Fruit fly (Drosophila melanogaster): ENCODE data around the gene ds.

Gene ds

DNA sequence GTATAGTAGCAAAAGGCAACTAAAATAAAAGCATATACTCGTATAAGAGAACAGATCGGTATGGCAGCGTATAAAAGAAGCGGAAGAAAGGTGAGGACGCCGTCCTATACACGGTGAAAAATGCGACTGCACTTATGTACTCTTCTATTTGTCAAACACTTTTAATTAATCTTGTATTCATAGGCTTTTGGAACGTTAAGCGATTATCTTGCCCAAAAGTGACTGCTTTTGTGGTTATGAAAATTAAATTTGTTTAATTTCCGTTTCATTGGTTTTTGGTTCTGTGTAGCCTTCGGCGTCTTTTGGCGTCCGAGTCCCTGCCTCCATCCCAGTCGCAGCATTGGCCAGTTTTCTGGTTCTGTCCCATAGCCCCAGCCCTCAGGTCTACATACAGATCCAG is 44.0 kb downstream of the ds start (continued):
- TF ChIP-seq esn (GFP tag; optimal IDR thresholded peaks at IDR 0.05) (peak; percentile 88), Hr39 (GFP tag; optimal IDR thresholded peaks at IDR 0.05) (peak; percentile 83), CG11762 (GFP tag; optimal IDR thresholded peaks at IDR 0.05; ENCODE audit: insufficient read depth) (peak; percentile 79), CG8632 (GFP tag; optimal IDR thresholded peaks at IDR 0.05) (peak; percentile 80), CG6792 (GFP tag; optimal IDR thresholded peaks at IDR 0.05) (peak; percentile 87), CG15336 (GFP tag; IDR thresholded peaks at IDR 0.05) (no peak), CG11902 (GFP tag; optimal IDR thresholded peaks at IDR 0.05) (peak; percentile 77), CG6808 (GFP tag; optimal IDR thresholded peaks at IDR 0.05) (peak; percentile 93), Ets21C (GFP tag; optimal IDR thresholded peaks at IDR 0.05) (peak; percentile 73), CG8319 (GFP tag; optimal IDR thresholded peaks at IDR 0.05) (peak; percentile 74), Hr38 (GFP tag; optimal IDR thresholded peaks at IDR 0.05) (no peak), CG11294 (GFP tag; IDR thresholded peaks at IDR 0.05) (0 out of 2 replicates have a peak, but pooled peaks have one; percentile 7), CG10669 (GFP tag; optimal IDR thresholded peaks at IDR 0.05) (peak; percentile 93), net (GFP tag; optimal IDR thresholded peaks at IDR 0.05) (peak; percentile 72), Sox14 (GFP tag; optimal IDR thresholded peaks at IDR 0.05) (peak; percentile 89), Hr4 (GFP tag; optimal IDR thresholded peaks at IDR 0.05) (peak; percentile 22), achi (GFP tag; optimal IDR thresholded peaks at IDR 0.05) (peak; percentile 86), CG32006 (GFP tag; optimal IDR thresholded peaks at IDR 0.05) (no peak), CG6276 (GFP tag; optimal IDR thresholded peaks at IDR 0.05) (no peak), fkh (GFP tag; optimal IDR thresholded peaks at IDR 0.05) (no peak), CG6854 (GFP tag; optimal IDR thresholded peaks at IDR 0.05) (peak; percentile 66), Eip78C (GFP tag) (peak; percentile 97), CG1621 (tag; optimal IDR thresholded peaks at IDR 0.05) (peak; percentile 92)

DNA sequence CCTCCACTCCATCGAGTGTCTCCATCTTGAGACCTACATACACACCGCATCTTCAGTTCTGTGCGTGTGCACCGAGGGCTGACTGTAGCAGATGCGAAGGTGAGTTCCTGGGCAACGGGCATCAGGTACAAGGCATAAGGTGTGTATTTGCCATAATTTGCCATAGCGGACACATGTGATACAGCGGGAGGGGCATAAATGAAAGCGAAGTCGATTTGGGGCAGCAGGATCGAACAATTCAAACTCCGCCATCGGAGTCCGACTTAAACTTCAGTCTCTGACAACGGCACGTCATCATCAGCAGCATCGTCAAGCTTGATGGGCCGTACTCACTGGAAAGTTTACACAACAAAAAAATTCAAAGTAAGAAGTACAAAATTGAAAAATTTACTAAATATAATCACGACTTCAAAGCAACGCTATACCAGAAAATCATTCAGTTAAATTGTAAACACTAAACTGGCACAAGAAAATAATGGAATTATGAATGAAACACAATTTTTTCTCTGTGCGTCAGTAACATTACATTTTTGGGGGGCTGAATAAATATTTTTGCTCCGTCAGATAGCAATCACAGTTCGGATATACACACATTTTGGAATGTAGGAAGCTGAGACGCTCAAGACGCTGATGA is 45.7 kb downstream of the ds start:
- TF ChIP-seq CG4318 (GFP tag; optimal IDR thresholded peaks at IDR 0.05), result peak; percentile 2
- peak; percentile 80 for TF ChIP-seq CG10669 (GFP tag; optimal IDR thresholded peaks at IDR 0.05)
- TF ChIP-seq CG6276 (GFP tag; optimal IDR thresholded peaks at IDR 0.05), result no peak
- peak; percentile 2 for TF ChIP-seq Lpt (GFP tag; optimal IDR thresholded peaks at IDR 0.05)
- TF ChIP-seq CG6163 (GFP tag; IDR thresholded peaks at IDR 0.05), result peak; percentile 74; the same call in 2 of the 3 replicates
- peak; percentile 75 for TF ChIP-seq Sox14 (GFP tag; optimal IDR thresholded peaks at IDR 0.05)
- TF ChIP-seq net (GFP tag; optimal IDR thresholded peaks at IDR 0.05), result peak; percentile 68
- TF ChIP-seq Sox102F (GFP tag; optimal IDR thresholded peaks at IDR 0.05), result peak; percentile 87
- peak; percentile 88 for TF ChIP-seq Hr39 (GFP tag; optimal IDR thresholded peaks at IDR 0.05)
- peak; percentile 75 for TF ChIP-seq Ets21C (GFP tag; optimal IDR thresholded peaks at IDR 0.05)
- peak; percentile 71 for TF ChIP-seq vri (GFP tag; optimal IDR thresholded peaks at IDR 0.05)
- peak; percentile 77 for TF ChIP-seq CG6792 (GFP tag; optimal IDR thresholded peaks at IDR 0.05)
- peak; percentile 81 for TF ChIP-seq CG6808 (GFP tag; optimal IDR thresholded peaks at IDR 0.05)
- peak; percentile 89 for TF ChIP-seq CG31627 (GFP tag; optimal IDR thresholded peaks at IDR 0.05)
- peak; percentile 83 for TF ChIP-seq CG3032 (tag; optimal IDR thresholded peaks at IDR 0.05)
- TF ChIP-seq CG8319 (GFP tag; optimal IDR thresholded peaks at IDR 0.05), result peak; percentile 77
- peak; percentile 59 to 78 for TF ChIP-seq ss (GFP tag; optimal IDR thresholded peaks at IDR 0.05)
- peak; percentile 73 for TF ChIP-seq dsx (GFP tag; optimal IDR thresholded peaks at IDR 0.05; ENCODE audit: poor library complexity, severe bottlenecking)
- TF ChIP-seq CG34406 (GFP tag; optimal IDR thresholded peaks at IDR 0.05), result peak; percentile 84
- peak; percentile 75 for TF ChIP-seq pdm3 (GFP tag; optimal IDR thresholded peaks at IDR 0.05)
- peak; percentile 68 for TF ChIP-seq Sox15 (GFP tag; optimal IDR thresholded peaks at IDR 0.05)
- TF ChIP-seq Met (GFP tag; optimal IDR thresholded peaks at IDR 0.05), result peak; percentile 90
- TF ChIP-seq CG11902 (GFP tag; optimal IDR thresholded peaks at IDR 0.05), result peak; percentile 78
- TF ChIP-seq CG32006 (GFP tag; optimal IDR thresholded peaks at IDR 0.05), result peak; percentile 49
- peak; percentile 91 for TF ChIP-seq esn (GFP tag; optimal IDR thresholded peaks at IDR 0.05)
- peak; percentile 86 for TF ChIP-seq CG8632 (GFP tag; optimal IDR thresholded peaks at IDR 0.05)
- no peak for TF ChIP-seq dac (GFP tag; optimal IDR thresholded peaks at IDR 0.05)
- peak; percentile 80 for TF ChIP-seq CG3919 (GFP tag; optimal IDR thresholded peaks at IDR 0.05)
- no peak for TF ChIP-seq CG9139 (GFP tag; optimal IDR thresholded peaks at IDR 0.05)
- peak; percentile 74 for TF ChIP-seq OdsH (GFP tag; optimal IDR thresholded peaks at IDR 0.05)
- TF ChIP-seq topi (GFP tag; optimal IDR thresholded peaks at IDR 0.05), result peak; percentile 90
- peak; percentile 42 for TF ChIP-seq Eip93F (GFP tag; optimal IDR thresholded peaks at IDR 0.05)
- peak; percentile 77 for TF ChIP-seq spab (GFP tag; optimal IDR thresholded peaks at IDR 0.05)
- TF ChIP-seq Eip75B (GFP tag; optimal IDR thresholded peaks at IDR 0.05), result peak; percentile 81
- peak; percentile 70 for TF ChIP-seq achi (GFP tag; optimal IDR thresholded peaks at IDR 0.05)
- peak; percentile 78 for TF ChIP-seq CG7368 (GFP tag; optimal IDR thresholded peaks at IDR 0.05)
- TF ChIP-seq Hr38 (GFP tag; optimal IDR thresholded peaks at IDR 0.05), result no peak
- peak; percentile 82 for TF ChIP-seq acj6 (GFP tag; optimal IDR thresholded peaks at IDR 0.05)
- TF ChIP-seq lz (GFP tag; optimal IDR thresholded peaks at IDR 0.05), result peak; percentile 86
